Worm (Caenorhabditis elegans): ENCODE data around the gene prdx-2.

- TF ChIP-seq mls-2 (tag; optimal IDR thresholded peaks at IDR 0.05), result no peak
- TF ChIP-seq nhr-28 (tag; optimal IDR thresholded peaks at IDR 0.05), result no peak
- no peak for TF ChIP-seq nhr-12 (tag; optimal IDR thresholded peaks at IDR 0.05)
- no peak for TF ChIP-seq unc-62 (GFP tag; optimal IDR thresholded peaks at IDR 0.05)
- TF ChIP-seq snpc-4 (tag; optimal IDR thresholded peaks at IDR 0.05), result no peak
- no peak for TF ChIP-seq nhr-76 (tag; optimal IDR thresholded peaks at IDR 0.05)
These were observed 45.8 kb downstream of the prdx-2 start, which contains the start of gene F07F6.7 for ce11 chrII:5423832-5424231.
